Worm (Caenorhabditis elegans) whole organism, L4 larva: ENCODE measurements around the gene K01D12.15.

Source experiments
- D1046.2 ChIP-seq: fragments of 200-800 bp; sonication (Bioruptor generic); IDR thresholded peaks from 2 replicates; pipeline ENCODE4 v1.3.6; 2022; ENCODE audit warnings: missing genetic modification characterization, missing compliant biosample characterization
- R02D3.7 ChIP-seq: fragments of 150-350 bp; sonication (generic microtip); optimal IDR thresholded peaks from 3 replicates; lab custom pipeline; 2014; ENCODE audit warnings: missing biosample characterization, missing genetic modification characterization
- T26A8.4 ChIP-seq: fragments of 200-800 bp; sonication (Bioruptor generic); IDR thresholded peaks from 2 replicates; pipeline ENCODE4 v1.3.6; 2022; ENCODE audit warnings: missing genetic modification characterization, missing compliant biosample characterization
- Y105C5A.15 ChIP-seq: fragments of 200-800 bp; sonication (Bioruptor generic); IDR thresholded peaks from 2 replicates; pipeline ENCODE4 v1.3.6; 2022; ENCODE audit warnings: missing genetic modification characterization, missing compliant biosample characterization
- Y5F2A.4 ChIP-seq: fragments of 200-800 bp; sonication (Bioruptor generic); optimal IDR thresholded peaks from 2 replicates; lab custom pipeline; 2018; ENCODE audit warnings: mild to moderate bottlenecking, missing genetic modification characterization, missing compliant biosample characterization
- aha-1 ChIP-seq: fragments of 150-350 bp; peaks from one replicate; lab custom pipeline; 2014; ENCODE audit warnings: missing biosample characterization, missing genetic modification characterization
- ama-1 ChIP-seq: fragments of 150-350 bp; optimal IDR thresholded peaks from 2 replicates; lab custom pipeline; 2014; ENCODE audit warnings: inconsistent platforms, mixed read lengths
- ceh-82 ChIP-seq: sonication (generic microtip); optimal IDR thresholded peaks from 2 replicates; lab custom pipeline; 2017; ENCODE audit warnings: missing biosample characterization, missing genetic modification characterization
- daf-12 ChIP-seq: fragments of 150-350 bp; optimal IDR thresholded peaks from 2 replicates; lab custom pipeline; 2014; ENCODE audit warnings: missing biosample characterization, missing genetic modification reagents, missing genetic modification characterization
- daf-19 ChIP-seq: fragments of 200-800 bp; sonication (Bioruptor generic); conservative IDR thresholded peaks from 2 replicates; pipeline ENCODE4 v1.3.6; 2022; ENCODE audit warnings: missing genetic modification characterization, missing compliant biosample characterization
- daf-8 ChIP-seq: fragments of 200-800 bp; sonication (Bioruptor generic); IDR thresholded peaks from 2 replicates; pipeline ENCODE4 v1.3.6; 2022; ENCODE audit warnings: missing genetic modification characterization, missing compliant biosample characterization
- dmd-6 ChIP-seq: fragments of 200-800 bp; sonication (Bioruptor generic); IDR thresholded peaks from 2 replicates; pipeline ENCODE4 v1.3.6; 2022; ENCODE audit warnings: missing genetic modification reagents, missing genetic modification characterization, missing compliant biosample characterization
- dmd-8 ChIP-seq: fragments of 200-800 bp; sonication (Bioruptor generic); IDR thresholded peaks from 2 replicates; pipeline ENCODE4 v1.3.6; 2022; ENCODE audit warnings: missing genetic modification characterization, missing compliant biosample characterization
- dmd-9 ChIP-seq: fragments of 200-800 bp; sonication (Bioruptor generic); IDR thresholded peaks from 2 replicates; pipeline ENCODE4 v1.3.6; 2022; ENCODE audit warnings: missing genetic modification reagents, missing genetic modification characterization, missing compliant biosample characterization
- dpl-1 ChIP-seq: fragments of 150-350 bp; optimal IDR thresholded peaks from 2 replicates; lab custom pipeline; 2014; ENCODE audit warnings: missing biosample characterization, missing genetic modification reagents, missing genetic modification characterization
- duxl-1 ChIP-seq: sonication (generic microtip); optimal IDR thresholded peaks from 2 replicates; lab custom pipeline; 2016; ENCODE audit warnings: mild to moderate bottlenecking, missing genetic modification characterization, moderate library complexity, missing compliant biosample characterization; ENCODE audit not compliant: poor library complexity
- dve-1 ChIP-seq: sonication (generic microtip); optimal IDR thresholded peaks from 2 replicates; lab custom pipeline; 2017; ENCODE audit warnings: antibody characterized with exemption, mild to moderate bottlenecking, missing genetic modification characterization, missing compliant biosample characterization; ENCODE audit not compliant: insufficient read depth
- egl-43 ChIP-seq: fragments of 200-800 bp; sonication (Bioruptor generic); IDR thresholded peaks from 2 replicates; pipeline ENCODE4 v1.3.6; 2022; ENCODE audit warnings: missing genetic modification reagents, missing genetic modification characterization, missing compliant biosample characterization
- fkh-10 ChIP-seq: fragments of 150-350 bp; optimal IDR thresholded peaks from 2 replicates; lab custom pipeline; 2014; ENCODE audit warnings: missing biosample characterization, missing genetic modification reagents, missing genetic modification characterization
- gei-8 ChIP-seq: fragments of 200-800 bp; sonication (Bioruptor generic); optimal IDR thresholded peaks from 2 replicates; lab custom pipeline; 2018; ENCODE audit warnings: mild to moderate bottlenecking, missing genetic modification characterization, missing compliant biosample characterization
- hlh-11 ChIP-seq: fragments of 200-800 bp; sonication (Bioruptor generic); optimal IDR thresholded peaks from 2 replicates; lab custom pipeline; 2018; ENCODE audit warnings: mild to moderate bottlenecking, missing genetic modification characterization, missing compliant biosample characterization
- hmg-1.1 ChIP-seq: fragments of 200-800 bp; sonication (Bioruptor generic); IDR thresholded peaks from 2 replicates; pipeline ENCODE4 v1.3.6; 2022; ENCODE audit warnings: missing genetic modification reagents, missing genetic modification characterization, missing compliant biosample characterization
- lin-13 ChIP-seq: fragments of 150-350 bp; optimal IDR thresholded peaks from 2 replicates; lab custom pipeline; 2014; ENCODE audit warnings: missing biosample characterization, missing genetic modification reagents, missing genetic modification characterization
- lin-15B ChIP-seq: fragments of 150-350 bp; sonication (generic microtip); optimal IDR thresholded peaks from 3 replicates; lab custom pipeline; 2014; ENCODE audit warnings: missing biosample characterization, missing genetic modification characterization
- lin-29 ChIP-seq: fragments of 200-800 bp; sonication (Bioruptor generic); IDR thresholded peaks from 2 replicates; pipeline ENCODE4 v1.3.6; 2022; ENCODE audit warnings: missing genetic modification reagents, missing genetic modification characterization, missing compliant biosample characterization
- lin-39 ChIP-seq: fragments of 150-350 bp; optimal IDR thresholded peaks from 2 replicates; lab custom pipeline; 2014; ENCODE audit warnings: missing biosample characterization, missing genetic modification reagents, missing genetic modification characterization
- lir-3 ChIP-seq: sonication (generic microtip); optimal IDR thresholded peaks from 2 replicates; lab custom pipeline; 2016; ENCODE audit warnings: mild to moderate bottlenecking, missing genetic modification characterization, missing compliant biosample characterization
- madf-5 ChIP-seq, 2 experiments: fragments of 200-800 bp; sonication (Bioruptor generic); IDR thresholded peaks; 2 replicates each; pipeline ENCODE4 v1.3.6; 2022; ENCODE audit warnings: missing compliant biosample characterization in 2 of 2, missing genetic modification characterization in 2 of 2
- mxl-3 ChIP-seq: fragments of 200-800 bp; sonication (Bioruptor generic); optimal IDR thresholded peaks from 2 replicates; lab custom pipeline; 2018; ENCODE audit warnings: mild to moderate bottlenecking, missing genetic modification characterization, missing compliant biosample characterization
- nhr-10 ChIP-seq: fragments of 150-350 bp; optimal IDR thresholded peaks from 2 replicates; lab custom pipeline; 2014; ENCODE audit warnings: missing biosample characterization, missing genetic modification characterization
- nhr-102 ChIP-seq: sonication (generic microtip); optimal IDR thresholded peaks from 2 replicates; lab custom pipeline; 2016; ENCODE audit warnings: mild to moderate bottlenecking, missing genetic modification characterization, moderate library complexity, missing compliant biosample characterization
- nhr-111 ChIP-seq: fragments of 200-800 bp; sonication (Bioruptor generic); optimal IDR thresholded peaks from 2 replicates; lab custom pipeline; 2018; ENCODE audit warnings: mild to moderate bottlenecking, missing genetic modification characterization, missing compliant biosample characterization
- nhr-237 ChIP-seq: sonication (generic microtip); optimal IDR thresholded peaks from 2 replicates; lab custom pipeline; 2017; ENCODE audit warnings: missing biosample characterization, missing genetic modification characterization
- nhr-28 ChIP-seq: fragments of 150-350 bp; optimal IDR thresholded peaks from 2 replicates; lab custom pipeline; 2014; ENCODE audit warnings: missing biosample characterization, missing genetic modification characterization
- nhr-41 ChIP-seq: fragments of 200-800 bp; sonication (Bioruptor generic); IDR thresholded peaks from 2 replicates; pipeline ENCODE4 v1.3.6; 2022; ENCODE audit warnings: missing genetic modification reagents, missing genetic modification characterization, missing compliant biosample characterization
- nhr-48 ChIP-seq: sonication (generic microtip); optimal IDR thresholded peaks from 2 replicates; lab custom pipeline; 2016; ENCODE audit warnings: mild to moderate bottlenecking, missing genetic modification characterization, missing compliant biosample characterization
- nhr-6 ChIP-seq: fragments of 150-350 bp; optimal IDR thresholded peaks from 2 replicates; lab custom pipeline; 2014; ENCODE audit warnings: missing biosample characterization, missing genetic modification characterization
- php-3 ChIP-seq: fragments of 200-800 bp; sonication (Bioruptor generic); IDR thresholded peaks from 2 replicates; pipeline ENCODE4 v1.3.6; 2022; ENCODE audit warnings: missing genetic modification reagents, missing genetic modification characterization, missing compliant biosample characterization
- pqm-1 ChIP-seq: sonication (generic microtip); optimal IDR thresholded peaks from 2 replicates; lab custom pipeline; 2017; ENCODE audit warnings: missing biosample characterization, missing genetic modification characterization
- saeg-2 ChIP-seq: fragments of 200-800 bp; sonication (Bioruptor generic); IDR thresholded peaks from 2 replicates; pipeline ENCODE4 v1.3.6; 2022; ENCODE audit warnings: missing genetic modification reagents, missing genetic modification characterization, missing compliant biosample characterization
- set-16 ChIP-seq: fragments of 200-800 bp; sonication (Bioruptor generic); IDR thresholded peaks from 2 replicates; pipeline ENCODE4 v1.3.6; 2022; ENCODE audit warnings: missing genetic modification reagents, missing genetic modification characterization, missing compliant biosample characterization
- snpc-4 ChIP-seq: fragments of 150-350 bp; optimal IDR thresholded peaks from 2 replicates; lab custom pipeline; 2014; ENCODE audit warnings: missing biosample characterization, missing genetic modification characterization
- spr-1 ChIP-seq: sonication (generic microtip); optimal IDR thresholded peaks from 2 replicates; lab custom pipeline; 2016; ENCODE audit warnings: mild to moderate bottlenecking, missing genetic modification characterization, missing compliant biosample characterization
- unc-62 ChIP-seq, 3 experiments: fragments of 150-350 bp in 1 of 3; sonication (generic microtip); optimal IDR thresholded peaks in 2 of 3; peaks in 1 of 3; 1 replicate in 1 of 3; 2 replicates in 2 of 3; lab custom pipeline; 2014 to 2017; ENCODE audit warnings: missing biosample characterization in 3 of 3, missing genetic modification characterization in 3 of 3, missing genetic modification reagents in 3 of 3, missing genotype in 1 of 3
- zag-1 ChIP-seq: fragments of 150-350 bp; optimal IDR thresholded peaks from 2 replicates; lab custom pipeline; 2014; ENCODE audit warnings: missing biosample characterization, missing genetic modification characterization
- zfp-2 ChIP-seq: sonication (generic microtip); optimal IDR thresholded peaks from 2 replicates; lab custom pipeline; 2016; ENCODE audit warnings: mild to moderate bottlenecking, missing genetic modification characterization, missing compliant biosample characterization
- zfp-3 ChIP-seq: fragments of 200-800 bp; sonication (Bioruptor generic); conservative IDR thresholded peaks from 2 replicates; pipeline ENCODE4 v1.3.6; 2022; ENCODE audit warnings: missing genetic modification reagents, missing genetic modification characterization, missing compliant biosample characterization
- zip-11 ChIP-seq: fragments of 200-800 bp; sonication (Bioruptor generic); IDR thresholded peaks from 2 replicates; pipeline ENCODE4 v1.3.6; 2022; ENCODE audit warnings: missing genetic modification characterization, missing compliant biosample characterization
- zip-2 ChIP-seq: fragments of 150-350 bp; optimal IDR thresholded peaks from 2 replicates; lab custom pipeline; 2014; ENCODE audit warnings: missing biosample characterization, missing genetic modification characterization
- ztf-7 ChIP-seq: fragments of 150-350 bp; optimal IDR thresholded peaks from 2 replicates; lab custom pipeline; 2014; ENCODE audit warnings: missing biosample characterization, missing genetic modification characterization

K01D12.15 gene

DNA sequence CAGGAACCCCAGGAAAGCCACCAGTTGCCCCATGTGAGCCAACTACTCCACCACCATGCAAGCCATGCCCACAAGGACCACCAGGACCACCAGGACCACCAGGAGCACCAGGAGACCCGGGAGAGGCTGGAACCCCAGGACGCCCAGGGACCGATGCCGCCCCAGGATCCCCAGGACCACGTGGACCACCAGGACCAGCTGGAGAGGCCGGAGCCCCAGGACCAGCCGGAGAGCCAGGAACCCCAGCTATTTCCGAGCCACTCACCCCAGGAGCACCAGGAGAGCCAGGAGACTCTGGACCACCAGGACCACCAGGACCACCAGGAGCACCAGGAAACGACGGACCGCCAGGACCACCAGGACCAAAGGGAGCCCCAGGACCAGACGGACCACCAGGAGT, 32.7 kb upstream of the K01D12.15 start:
- TF ChIP-seq unc-62 (GFP tag; optimal IDR thresholded peaks at IDR 0.05 in 1 of 2; lab: Kevin White, UChicago) (peak in 1 of 2 experiments; percentile 1), unc-62 (tag; optimal IDR thresholded peaks at IDR 0.05; lab: Kevin White, UChicago) (no peak), ceh-82 (tag; lab: Kevin White, UChicago) (no peak), zip-2 (tag; lab: Kevin White, UChicago) (no peak), dmd-9 (no peak), lin-13 (GFP tag; lab: Kevin White, UChicago) (no peak), mxl-3 (peak; percentile 32), dpl-1 (no peak), Y5F2A.4 (GFP tag; lab: Kevin White, UChicago) (no peak), D1046.2 (0 out of 2 replicates have a peak, but pooled peaks have one; percentile 24), set-16 (GFP tag; lab: Robert Waterston, UW) (peak; percentile 99), fkh-10 (GFP tag; lab: Kevin White, UChicago) (no peak), lin-39 (tag; lab: Kevin White, UChicago) (no peak), hlh-11 (tag; lab: Kevin White, UChicago) (peak; percentile 33), hmg-1.1 (GFP tag; lab: Robert Waterston, UW) (no peak), aha-1 (tag; lab: Kevin White, UChicago) (peak; percentile 79), daf-12 (tag; lab: Kevin White, UChicago) (no peak), zfp-2 (tag; lab: Kevin White, UChicago) (no peak), nhr-28 (no peak)

DNA sequence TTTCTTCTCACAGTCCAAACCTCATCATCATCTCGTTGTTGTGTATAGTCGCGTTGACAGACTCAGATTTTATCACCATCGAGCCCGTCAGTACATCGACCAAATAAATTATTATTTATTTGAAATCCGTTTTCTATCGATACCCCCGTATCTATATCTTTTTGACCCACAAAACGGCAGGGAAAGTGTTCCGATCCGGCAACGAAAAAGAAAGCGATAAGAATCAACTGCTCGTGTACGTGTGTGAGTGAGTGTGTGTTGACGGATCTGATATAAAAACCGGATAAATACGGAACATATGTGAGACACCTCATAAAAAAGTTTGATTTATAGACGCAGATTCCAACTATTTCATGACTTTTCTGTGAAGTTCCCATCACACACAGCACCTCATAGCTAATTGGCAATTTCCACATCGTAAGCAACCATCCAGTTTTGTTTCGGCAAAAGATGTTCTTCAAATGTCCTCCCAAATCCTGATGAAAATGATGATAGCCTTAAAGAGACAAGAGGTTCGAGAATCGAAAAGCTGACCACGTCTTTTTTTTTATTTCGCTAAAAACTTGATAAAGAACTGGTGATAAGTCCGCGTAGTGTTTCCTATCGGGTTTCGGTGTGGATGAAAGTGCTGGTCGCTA, 31.9 kb upstream of the K01D12.15 start:
- TF ChIP-seq php-3 (0 out of 2 replicates have a peak, but pooled peaks have one; percentile 51), ama-1 (peak; percentile 41), saeg-2 (GFP tag; lab: Robert Waterston, UW) (no peak), lir-3 (tag; lab: Kevin White, UChicago) (no peak), lin-29 (GFP tag; lab: Robert Waterston, UW) (0 out of 2 replicates have a peak, but pooled peaks have one; percentile 8), nhr-102 (tag; lab: Kevin White, UChicago) (no peak), gei-8 (no peak), nhr-237 (no peak), egl-43 (GFP tag; lab: Robert Waterston, UW) (no peak), snpc-4 (tag; lab: Kevin White, UChicago) (no peak), dmd-8 (GFP tag; lab: Robert Waterston, UW) (no peak), nhr-48 (tag; lab: Kevin White, UChicago) (peak; percentile 54), zfp-3 (GFP tag; lab: Robert Waterston, UW) (no peak), mxl-3 (peak; percentile 10), madf-5 (GFP tag; IDR thresholded peaks at IDR 0.05; lab: Robert Waterston, UW) (no peak), spr-1 (tag; lab: Kevin White, UChicago) (peak; percentile 39), duxl-1 (tag; lab: Kevin White, UChicago) (peak; percentile 9), nhr-10 (tag; lab: Kevin White, UChicago) (no peak), nhr-28 (peak; percentile 43), dmd-6 (no peak), zip-11 (GFP tag; lab: Robert Waterston, UW) (no peak), daf-8 (GFP tag; lab: Robert Waterston, UW) (no peak), pqm-1 (tag; lab: Kevin White, UChicago) (no peak), Y105C5A.15 (GFP tag; lab: Robert Waterston, UW) (no peak), zag-1 (tag; lab: Kevin White, UChicago) (no peak), daf-19 (GFP tag; lab: Robert Waterston, UW) (no peak), nhr-41 (GFP tag; lab: Robert Waterston, UW) (no peak), ztf-7 (tag; lab: Kevin White, UChicago) (no peak), nhr-6 (tag; lab: Kevin White, UChicago) (no peak), R02D3.7 (no peak), lin-15B (tag; lab: Kevin White, UChicago) (no peak), zip-2 (tag; lab: Kevin White, UChicago) (no peak), hmg-1.1 (GFP tag; lab: Robert Waterston, UW) (no peak), hlh-11 (tag; lab: Kevin White, UChicago) (peak; percentile 76), nhr-111 (GFP tag; lab: Kevin White, UChicago) (no peak), dve-1 (no peak), T26A8.4 (GFP tag; lab: Robert Waterston, UW) (peak; percentile 49; the same call in 1 of the 2 replicates)
